Worm (Caenorhabditis elegans) whole organism, young adult: ENCODE results near the gene Y43F8B.11.

Source experiments
- C17E4.6 ChIP-seq: fragments of 200-800 bp; sonication (Bioruptor generic); IDR thresholded peaks from 2 replicates; pipeline ENCODE4 v1.3.6; 2022; ENCODE audit warnings: missing genetic modification reagents, missing genetic modification characterization, missing compliant biosample characterization
- F55B11.4 ChIP-seq: sonication (generic microtip); optimal IDR thresholded peaks from 2 replicates; lab custom pipeline; 2016; ENCODE audit warnings: missing compliant biosample characterization, missing genetic modification characterization, borderline replicate concordance; ENCODE audit not compliant: insufficient read depth
- Y56A3A.18 ChIP-seq: fragments of 200-800 bp; sonication (Bioruptor generic); IDR thresholded peaks from 2 replicates; pipeline ENCODE4 v1.3.6; 2022; ENCODE audit warnings: missing genetic modification reagents, missing genetic modification characterization, missing compliant biosample characterization
- aptf-3 ChIP-seq: fragments of 200-800 bp; sonication (Bioruptor generic); IDR thresholded peaks from 2 replicates; pipeline ENCODE4 v1.3.6; 2022; ENCODE audit warnings: missing genetic modification characterization, missing compliant biosample characterization
- efl-1 ChIP-seq: fragments of 150-350 bp; optimal IDR thresholded peaks from 2 replicates; lab custom pipeline; 2014; ENCODE audit warnings: missing biosample characterization, missing genetic modification reagents, missing genetic modification characterization
- lin-26 ChIP-seq: fragments of 200-800 bp; sonication (Bioruptor generic); IDR thresholded peaks from 2 replicates; pipeline ENCODE4 v1.3.6; 2022; ENCODE audit warnings: missing genetic modification reagents, missing genetic modification characterization, missing compliant biosample characterization
- madf-8 ChIP-seq: fragments of 200-800 bp; sonication (Bioruptor generic); conservative IDR thresholded peaks from 2 replicates; pipeline ENCODE4 v1.3.6; 2022; ENCODE audit warnings: missing genetic modification reagents, missing genetic modification characterization, missing compliant biosample characterization
- nhr-80 ChIP-seq: sonication (generic microtip); optimal IDR thresholded peaks from 2 replicates; lab custom pipeline; 2016; ENCODE audit warnings: missing genetic modification characterization, missing compliant biosample characterization
- snpc-1.3 ChIP-seq: sonication (generic microtip); optimal IDR thresholded peaks from 2 replicates; lab custom pipeline; 2017; ENCODE audit warnings: missing genetic modification characterization, mild to moderate bottlenecking, missing compliant biosample characterization, antibody characterized with exemption, moderate library complexity, missing genotype, missing genetic modification reagents; ENCODE audit not compliant: insufficient read depth
- ztf-6 ChIP-seq: fragments of 200-800 bp; sonication (Bioruptor generic); IDR thresholded peaks from 2 replicates; pipeline ENCODE4 v1.3.6; 2022; ENCODE audit warnings: missing genetic modification reagents, missing genetic modification characterization, missing compliant biosample characterization

- TF ChIP-seq C17E4.6 (GFP tag; lab: Robert Waterston, UW) (no peak), snpc-1.3 (tag; lab: Kevin White, UChicago) (no peak), lin-26 (no peak), madf-8 (no peak), Y56A3A.18 (no peak), F55B11.4 (no peak), efl-1 (GFP tag; lab: Kevin White, UChicago) (no peak), aptf-3 (GFP tag; lab: Robert Waterston, UW) (no peak), ztf-6 (no peak), nhr-80 (tag; lab: Kevin White, UChicago) (peak; percentile 28)
These were observed 48.1 kb downstream of the Y43F8B.11 start for ce11 chrV:19518468-19519168.
